Worm (Caenorhabditis elegans) whole organism, L1 larva: ENCODE results near the gene C18E9.2.

Experiments used
- ceh-90 ChIP-seq: sonication (generic microtip); optimal IDR thresholded peaks from 2 replicates; lab custom pipeline; 2016; ENCODE audit warnings: missing genetic modification characterization, missing compliant biosample characterization
- mep-1 ChIP-seq: fragments of 150-350 bp; optimal IDR thresholded peaks from 2 replicates; lab custom pipeline; 2014; ENCODE audit warnings: missing biosample characterization, missing genetic modification characterization
- nhr-11 ChIP-seq: fragments of 150-350 bp; optimal IDR thresholded peaks from 2 replicates; lab custom pipeline; 2014; ENCODE audit warnings: missing biosample characterization, missing genetic modification characterization
- nhr-12 ChIP-seq: sonication (generic microtip); optimal IDR thresholded peaks from 2 replicates; lab custom pipeline; 2017; ENCODE audit warnings: missing biosample characterization, missing genetic modification characterization
- nhr-28 ChIP-seq: fragments of 150-350 bp; optimal IDR thresholded peaks from 2 replicates; lab custom pipeline; 2014; ENCODE audit warnings: missing biosample characterization, missing genetic modification characterization
- sox-4 ChIP-seq: sonication (generic microtip); optimal IDR thresholded peaks from 2 replicates; lab custom pipeline; 2016; ENCODE audit warnings: missing genetic modification characterization, missing compliant biosample characterization

DNA sequence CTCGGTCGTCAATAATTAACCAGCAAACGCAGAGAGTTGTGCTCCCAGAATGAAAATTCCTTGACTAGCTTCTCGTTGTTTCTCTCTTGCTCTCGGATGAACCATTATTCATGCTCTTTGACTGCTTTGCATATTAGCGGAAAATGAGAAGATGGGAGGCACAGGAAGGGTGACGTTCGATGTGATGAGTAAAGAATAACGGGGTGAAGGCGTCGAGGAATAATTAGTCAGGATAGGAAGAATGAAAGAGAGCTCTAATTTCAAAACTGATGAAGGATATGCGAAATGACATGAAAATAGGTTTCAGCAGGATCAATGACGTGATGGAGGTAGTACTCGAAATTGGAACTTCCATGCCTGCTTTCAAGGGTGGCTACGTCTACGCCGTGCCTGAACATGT is 13.5 kb upstream of the C18E9.2 start:
- TF ChIP-seq mep-1 (tag; lab: Kevin White, UChicago): no peak
- no peak for TF ChIP-seq sox-4 (tag; lab: Kevin White, UChicago)
- no peak for TF ChIP-seq nhr-11 (tag; lab: Kevin White, UChicago)
- no peak for TF ChIP-seq nhr-28 (tag; lab: Kevin White, UChicago)
- TF ChIP-seq nhr-12 (tag; lab: Kevin White, UChicago): no peak
- TF ChIP-seq ceh-90 (tag; lab: Kevin White, UChicago): no peak
